Fruit fly (Drosophila melanogaster): Measurements from ENCODE around the gene Dip-B.

dm6 chr3R:13807906-13808305, 25.8 kb downstream of the Dip-B start:
- TF ChIP-seq grau (tag; optimal IDR thresholded peaks at IDR 0.05): no peak
- no peak for TF ChIP-seq Sin3A (optimal IDR thresholded peaks at IDR 0.05)
- TF ChIP-seq CG14441 (GFP tag; IDR thresholded peaks at IDR 0.05): no peak
- no peak for TF ChIP-seq CG11247 (GFP tag; IDR thresholded peaks at IDR 0.05)
- no peak for TF ChIP-seq Lpt (GFP tag; optimal IDR thresholded peaks at IDR 0.05)
- TF ChIP-seq shn (GFP tag; optimal IDR thresholded peaks at IDR 0.05): no peak
- no peak for TF ChIP-seq CG8478 (optimal IDR thresholded peaks at IDR 0.05)
- no peak for TF ChIP-seq ewg (GFP tag; optimal IDR thresholded peaks at IDR 0.05)
- TF ChIP-seq Oaz (GFP tag; IDR thresholded peaks at IDR 0.05): no peak
- TF ChIP-seq pzg (GFP tag; optimal IDR thresholded peaks at IDR 0.05): no peak

Data from whole organism, embryonic.